Comparison of ENCODE assay signal across 3 fruit fly cellular contexts in genomic region chr3L:6217212-6217611, dm6.
TF ChIP-seq lines count a peak whose summit lies in the region.

No protein-coding gene starts in this region.

TF ChIP-seq in whole organism, embryonic, 481 proteins besides CTCF, POLR2A, EP300 and RAD21 (continued from another document and continues in another):
- TF ChIP-seq ssp (GFP tag; IDR thresholded peaks at IDR 0.05; lab: Robert Waterston, UW) (peak; percentile 44; the same call in 1 of the 2 replicates), CoRest (tag; optimal IDR thresholded peaks at IDR 0.05; lab: Kevin White, UChicago) (peak; percentile 72), CG16813 (GFP tag; IDR thresholded peaks at IDR 0.05; lab: Robert Waterston, UW; ENCODE audit: partially characterized antibody) (no peak), tap (tag; optimal IDR thresholded peaks at IDR 0.05; lab: Kevin White, UChicago) (peak; percentile 78), Optix (GFP tag; IDR thresholded peaks at IDR 0.05; lab: Robert Waterston, UW) (no peak), slp2 (GFP tag; optimal IDR thresholded peaks at IDR 0.05; lab: Kevin White, UChicago) (peak; percentile 49), Poxn (GFP tag; IDR thresholded peaks at IDR 0.05; lab: Robert Waterston, UW) (no peak), CG32767 (GFP tag; IDR thresholded peaks at IDR 0.05; lab: Robert Waterston, UW) (peak; percentile 83), sob (GFP tag; IDR thresholded peaks at IDR 0.05; lab: Robert Waterston, UW) (no peak), dpn (GFP tag; optimal IDR thresholded peaks at IDR 0.05; lab: Kevin White, UChicago) (peak; percentile 38 to 54), CG31365 (tag; optimal IDR thresholded peaks at IDR 0.05; lab: Kevin White, UChicago) (no peak), zen2 (GFP tag; IDR thresholded peaks at IDR 0.05; lab: Robert Waterston, UW; ENCODE audit: partially characterized antibody) (no peak), CG9437 (GFP tag; optimal IDR thresholded peaks at IDR 0.05; lab: Kevin White, UChicago) (peak; percentile 14), CG8388 (GFP tag; optimal IDR thresholded peaks at IDR 0.05; lab: Kevin White, UChicago) (peak; percentile 88), CG14014 (GFP tag; IDR thresholded peaks at IDR 0.05; lab: Robert Waterston, UW) (peak; percentile 51; the same call in 1 of the 2 replicates), CG4707 (GFP tag; optimal IDR thresholded peaks at IDR 0.05; lab: Kevin White, UChicago) (peak; percentile 45), CG6654 (GFP tag; optimal IDR thresholded peaks at IDR 0.05; lab: Kevin White, UChicago) (no peak), dimm (GFP tag; IDR thresholded peaks at IDR 0.05; lab: Robert Waterston, UW) (0 out of 2 replicates have a peak, but pooled peaks have one; percentile 32), luna (GFP tag; optimal IDR thresholded peaks at IDR 0.05; lab: Kevin White, UChicago) (no peak), tin (GFP tag; optimal IDR thresholded peaks at IDR 0.05; lab: Kevin White, UChicago) (peak; percentile 48), Lpt (GFP tag; optimal IDR thresholded peaks at IDR 0.05; lab: Kevin White, UChicago) (no peak), Aef1 (GFP tag; IDR thresholded peaks at IDR 0.05; lab: Robert Waterston, UW) (peak; percentile 49; the same call in 1 of the 3 replicates), Hmx (GFP tag; optimal IDR thresholded peaks at IDR 0.05; lab: Kevin White, UChicago) (no peak), Dek (tag; optimal IDR thresholded peaks at IDR 0.05; lab: Kevin White, UChicago) (peak; percentile 15), Hand (GFP tag; optimal IDR thresholded peaks at IDR 0.05; lab: Kevin White, UChicago) (no peak), disco-r (GFP tag; optimal IDR thresholded peaks at IDR 0.05; lab: Kevin White, UChicago) (no peak), Sin3A (optimal IDR thresholded peaks at IDR 0.05; lab: Kevin White, UChicago) (no peak), MTF-1 (GFP tag; optimal IDR thresholded peaks at IDR 0.05; lab: Kevin White, UChicago; ENCODE audit: borderline replicate concordance) (peak; percentile 9), lov (optimal IDR thresholded peaks at IDR 0.05; lab: Kevin White, UChicago) (no peak), lov (GFP tag; IDR thresholded peaks at IDR 0.05; lab: Robert Waterston, UW) (0 out of 3 replicates have a peak, but pooled peaks have one; percentile 47), phol (tag; optimal IDR thresholded peaks at IDR 0.05; lab: Kevin White, UChicago) (peak; percentile 86), tx (GFP tag; optimal IDR thresholded peaks at IDR 0.05; lab: Kevin White, UChicago) (no peak), gsb (GFP tag; IDR thresholded peaks at IDR 0.05; lab: Robert Waterston, UW) (no peak), Vsx1 (GFP tag; optimal IDR thresholded peaks at IDR 0.05; lab: Kevin White, UChicago) (peak; percentile 1), Stat92E (GFP tag; optimal IDR thresholded peaks at IDR 0.05; lab: Kevin White, UChicago) (no peak), CG17829 (tag; optimal IDR thresholded peaks at IDR 0.05; lab: Kevin White, UChicago) (peak; percentile 84), Asciz (GFP tag; optimal IDR thresholded peaks at IDR 0.05; lab: Kevin White, UChicago) (peak; percentile 68), odd (GFP tag; optimal IDR thresholded peaks at IDR 0.05; lab: Kevin White, UChicago) (peak; percentile 35), CG9215 (GFP tag; IDR thresholded peaks at IDR 0.05; lab: Robert Waterston, UW) (no peak), CG6175 (GFP tag; IDR thresholded peaks at IDR 0.05; lab: Robert Waterston, UW) (no peak), CG17361 (GFP tag; IDR thresholded peaks at IDR 0.05; lab: Robert Waterston, UW) (peak; percentile 82), croc (GFP tag; conservative IDR thresholded peaks at IDR 0.05; lab: Robert Waterston, UW) (peak; percentile 35; the same call in 1 of the 3 replicates), CG2875 (GFP tag; optimal IDR thresholded peaks at IDR 0.05; lab: Kevin White, UChicago) (peak; percentile 50)

TF ChIP-seq in whole organism, prepupa, 60 proteins besides CTCF, POLR2A, EP300 and RAD21 (continued from another document):
- TF ChIP-seq CG6163 (GFP tag; IDR thresholded peaks at IDR 0.05; lab: Robert Waterston, UW) (0 out of 3 replicates have a peak, but pooled peaks have one; percentile 35), CG11902 (GFP tag; optimal IDR thresholded peaks at IDR 0.05; lab: Kevin White, UChicago) (no peak), Hr4 (GFP tag; optimal IDR thresholded peaks at IDR 0.05; lab: Kevin White, UChicago) (no peak), esn (GFP tag; optimal IDR thresholded peaks at IDR 0.05; lab: Kevin White, UChicago) (peak; percentile 69), CG6854 (GFP tag; optimal IDR thresholded peaks at IDR 0.05; lab: Kevin White, UChicago) (no peak), Eip78C (GFP tag; lab: Kevin White, UChicago) (no peak), Ets21C (GFP tag; optimal IDR thresholded peaks at IDR 0.05; lab: Kevin White, UChicago) (no peak), fd59A (GFP tag; optimal IDR thresholded peaks at IDR 0.05; lab: Kevin White, UChicago) (no peak), CG4318 (GFP tag; optimal IDR thresholded peaks at IDR 0.05; lab: Kevin White, UChicago) (no peak), CG9139 (GFP tag; optimal IDR thresholded peaks at IDR 0.05; lab: Kevin White, UChicago) (no peak), CG8119 (GFP tag; IDR thresholded peaks at IDR 0.05; lab: Robert Waterston, UW) (peak; percentile 47; the same call in 2 of the 3 replicates), dac (GFP tag; optimal IDR thresholded peaks at IDR 0.05; lab: Kevin White, UChicago) (no peak), Smox (GFP tag; optimal IDR thresholded peaks at IDR 0.05; lab: Kevin White, UChicago) (no peak), spab (GFP tag; optimal IDR thresholded peaks at IDR 0.05; lab: Kevin White, UChicago) (no peak), CG1621 (tag; optimal IDR thresholded peaks at IDR 0.05; lab: Kevin White, UChicago) (no peak), CG15336 (GFP tag; IDR thresholded peaks at IDR 0.05; lab: Robert Waterston, UW) (peak; percentile 29; the same call in 1 of the 2 replicates), CG10669 (GFP tag; optimal IDR thresholded peaks at IDR 0.05; lab: Kevin White, UChicago) (no peak), CG32006 (GFP tag; optimal IDR thresholded peaks at IDR 0.05; lab: Kevin White, UChicago) (peak; percentile 50), CG34406 (GFP tag; optimal IDR thresholded peaks at IDR 0.05; lab: Kevin White, UChicago) (peak; percentile 4), Met (GFP tag; optimal IDR thresholded peaks at IDR 0.05; lab: Kevin White, UChicago) (peak; percentile 67), vri (GFP tag; optimal IDR thresholded peaks at IDR 0.05; lab: Kevin White, UChicago) (peak; percentile 29), fd85E (GFP tag; optimal IDR thresholded peaks at IDR 0.05; lab: Kevin White, UChicago) (no peak), Gug (GFP tag; IDR thresholded peaks at IDR 0.05; lab: Robert Waterston, UW) (peak; percentile 26; the same call in 1 of the 2 replicates), CG6276 (GFP tag; optimal IDR thresholded peaks at IDR 0.05; lab: Kevin White, UChicago) (no peak), OdsH (GFP tag; optimal IDR thresholded peaks at IDR 0.05; lab: Kevin White, UChicago) (no peak), Hr39 (GFP tag; optimal IDR thresholded peaks at IDR 0.05; lab: Kevin White, UChicago) (peak; percentile 52), CG11294 (GFP tag; IDR thresholded peaks at IDR 0.05; lab: Robert Waterston, UW) (no peak), Hr38 (GFP tag; optimal IDR thresholded peaks at IDR 0.05; lab: Kevin White, UChicago) (no peak), CG3032 (tag; optimal IDR thresholded peaks at IDR 0.05; lab: Kevin White, UChicago) (no peak), achi (GFP tag; optimal IDR thresholded peaks at IDR 0.05; lab: Kevin White, UChicago) (peak; percentile 21), svp (GFP tag; lab: Kevin White, UChicago) (peak; percentile 65), net (GFP tag; optimal IDR thresholded peaks at IDR 0.05; lab: Kevin White, UChicago) (no peak), CG16779 (tag; optimal IDR thresholded peaks at IDR 0.05; lab: Kevin White, UChicago) (no peak), CG11762 (GFP tag; optimal IDR thresholded peaks at IDR 0.05; lab: Kevin White, UChicago; ENCODE audit: insufficient read depth) (no peak), fkh (GFP tag; optimal IDR thresholded peaks at IDR 0.05; lab: Kevin White, UChicago) (no peak), Ets96B (tag; optimal IDR thresholded peaks at IDR 0.05; lab: Kevin White, UChicago) (no peak)

TF ChIP-seq in whole organism, wandering third instar larva, 38 proteins besides CTCF, POLR2A, EP300 and RAD21 (continued from another document):
- TF ChIP-seq brk (GFP tag; optimal IDR thresholded peaks at IDR 0.05; lab: Kevin White, UChicago) (no peak), br (GFP tag; optimal IDR thresholded peaks at IDR 0.05; lab: Kevin White, UChicago) (peak; percentile 26), usp (GFP tag; optimal IDR thresholded peaks at IDR 0.05; lab: Kevin White, UChicago) (no peak), woc (GFP tag; optimal IDR thresholded peaks at IDR 0.05; lab: Kevin White, UChicago) (peak; percentile 58), jim (GFP tag; optimal IDR thresholded peaks at IDR 0.05; lab: Kevin White, UChicago) (no peak), foxo (GFP tag; optimal IDR thresholded peaks at IDR 0.05; lab: Kevin White, UChicago) (peak in 1 of 2 experiments; percentile 71)
